Fruit fly (Drosophila melanogaster) whole organism, pupa: ENCODE measurements around the gene Lcp65Ad.

Experiments
- CG10348 ChIP-seq: fragments of 200-800 bp; sonication (Bioruptor generic); IDR thresholded peaks from 2 replicates; pipeline ENCODE4 v1.3.6; 2022; ENCODE audit warnings: missing biosample characterization, missing genetic modification characterization
- CG12605 ChIP-seq: fragments of 200-800 bp; sonication (Bioruptor generic); IDR thresholded peaks from 2 replicates; pipeline ENCODE4 v1.3.6; 2022; ENCODE audit warnings: missing biosample characterization, missing genetic modification characterization
- CG13204 ChIP-seq: fragments of 200-800 bp; sonication (Bioruptor generic); optimal IDR thresholded peaks from 2 replicates; lab custom pipeline; 2018; ENCODE audit warnings: missing biosample characterization, mild to moderate bottlenecking, missing genetic modification characterization, moderate library complexity
- CG14655 ChIP-seq: fragments of 200-800 bp; sonication (Bioruptor generic); optimal IDR thresholded peaks from 3 replicates; lab custom pipeline; 2017; ENCODE audit warnings: mild to moderate bottlenecking, missing biosample characterization, missing genetic modification reagents, missing genetic modification characterization
- CG15710 ChIP-seq: fragments of 200-800 bp; sonication (Bioruptor generic); optimal IDR thresholded peaks from 2 replicates; lab custom pipeline; 2018; ENCODE audit warnings: missing biosample characterization, mild to moderate bottlenecking, missing genetic modification characterization, moderate library complexity
- CG17806 ChIP-seq: fragments of 200-800 bp; sonication (Bioruptor generic); optimal IDR thresholded peaks from 2 replicates; lab custom pipeline; 2018; ENCODE audit warnings: missing biosample characterization, mild to moderate bottlenecking, missing genetic modification characterization, moderate library complexity
- CG32121 ChIP-seq: fragments of 200-800 bp; sonication (Bioruptor generic); IDR thresholded peaks from 2 replicates; pipeline ENCODE4 v1.3.6; 2022; ENCODE audit warnings: missing biosample characterization, missing genetic modification characterization
- CG34367 ChIP-seq: fragments of 200-800 bp; sonication (Bioruptor generic); optimal IDR thresholded peaks from 2 replicates; lab custom pipeline; 2018; ENCODE audit warnings: missing biosample characterization, mild to moderate bottlenecking, missing genetic modification characterization
- CG4496 ChIP-seq: fragments of 200-800 bp; sonication (Bioruptor generic); IDR thresholded peaks from 3 replicates; pipeline ENCODE4 v1.3.6; 2022; ENCODE audit warnings: missing biosample characterization, missing genetic modification characterization
- CG8301 ChIP-seq: fragments of 200-800 bp; sonication (Bioruptor generic); optimal IDR thresholded peaks from 2 replicates; lab custom pipeline; 2018; ENCODE audit warnings: missing biosample characterization, mild to moderate bottlenecking, missing genetic modification characterization
- CG9948 ChIP-seq: fragments of 200-800 bp; sonication (Bioruptor generic); optimal IDR thresholded peaks from 2 replicates; lab custom pipeline; 2018; ENCODE audit warnings: missing biosample characterization, mild to moderate bottlenecking, missing genetic modification characterization, moderate library complexity
- D1 ChIP-seq: fragments of 200-800 bp; sonication (Bioruptor generic); optimal IDR thresholded peaks from 2 replicates; lab custom pipeline; 2018; ENCODE audit warnings: missing biosample characterization, mild to moderate bottlenecking, missing genetic modification characterization, moderate library complexity
- EcR ChIP-seq: fragments of 200-800 bp; sonication (Bioruptor generic); optimal IDR thresholded peaks from 3 replicates; lab custom pipeline; 2019; ENCODE audit warnings: missing biosample characterization, missing genetic modification characterization, mild to moderate bottlenecking, moderate library complexity, missing genetic modification reagents
- Ets98B ChIP-seq: fragments of 200-800 bp; sonication (Bioruptor generic); IDR thresholded peaks from 2 replicates; pipeline ENCODE4 v1.3.6; 2022; ENCODE audit warnings: missing biosample characterization, missing genetic modification characterization
- Pif1A ChIP-seq: fragments of 200-800 bp; sonication (Bioruptor generic); optimal IDR thresholded peaks from 3 replicates; lab custom pipeline; 2016; ENCODE audit warnings: missing biosample characterization, missing genetic modification characterization
- Pif1B ChIP-seq: fragments of 200-800 bp; sonication (Bioruptor generic); optimal IDR thresholded peaks from 3 replicates; lab custom pipeline; 2016; ENCODE audit warnings: missing biosample characterization, missing genetic modification characterization
- Snoo ChIP-seq: fragments of 200-800 bp; sonication (Bioruptor generic); optimal IDR thresholded peaks from 3 replicates; lab custom pipeline; 2017; ENCODE audit warnings: missing biosample characterization, mild to moderate bottlenecking, missing genetic modification characterization, inconsistent platforms
- fd96Ca ChIP-seq: fragments of 200-800 bp; sonication (Bioruptor generic); IDR thresholded peaks from 3 replicates; pipeline ENCODE4 v1.3.6; 2022; ENCODE audit warnings: missing biosample characterization, missing genetic modification characterization
- gl ChIP-seq: fragments of 200-800 bp; sonication (Bioruptor generic); optimal IDR thresholded peaks from 2 replicates; lab custom pipeline; 2018; ENCODE audit warnings: missing biosample characterization, mild to moderate bottlenecking, missing genetic modification characterization
- rn ChIP-seq: fragments of 200-800 bp; sonication (Bioruptor generic); IDR thresholded peaks from 2 replicates; pipeline ENCODE4 v1.3.6; 2022; ENCODE audit warnings: missing biosample characterization, missing genetic modification characterization

Lcp65Ad gene

DNA sequence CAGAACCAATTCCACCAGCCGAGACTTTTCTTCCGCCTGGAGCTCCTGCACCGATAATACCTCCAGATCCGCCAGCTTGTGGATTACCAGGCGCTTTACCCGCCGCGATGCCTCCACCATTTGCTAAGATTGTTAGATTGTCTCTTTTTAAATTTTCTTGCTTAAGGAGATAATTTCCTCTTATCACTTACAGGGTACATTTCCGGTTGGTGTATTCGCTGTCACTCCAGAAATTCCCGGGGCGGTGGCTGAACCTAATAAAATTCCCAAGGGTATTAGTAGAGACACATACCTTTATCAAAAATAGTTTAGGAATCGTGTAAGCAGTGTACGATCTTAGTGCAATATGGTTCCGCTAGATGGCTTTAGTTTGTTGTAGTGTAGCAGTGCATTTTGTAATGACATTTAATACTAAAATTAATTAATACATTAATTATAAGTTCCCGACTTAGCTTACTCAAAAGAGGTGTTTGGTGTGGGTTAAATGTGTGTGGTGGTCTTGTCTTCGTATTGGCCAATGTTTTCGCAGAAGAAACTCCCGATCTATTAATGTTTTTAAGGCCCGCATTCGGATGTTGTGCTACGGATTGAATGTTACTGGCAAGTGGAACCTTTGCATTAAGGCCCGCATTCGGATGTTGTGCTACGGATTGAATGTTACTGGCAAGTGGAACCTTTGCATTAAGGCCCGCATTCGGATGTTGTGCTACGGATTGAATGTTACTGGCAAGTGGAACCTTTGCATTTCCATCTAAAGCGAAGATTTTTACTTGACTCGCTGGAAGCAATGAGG is 18.4 kb upstream of the Lcp65Ad start:
- no peak for TF ChIP-seq CG8301 (tag; lab: Kevin White, UChicago)
- TF ChIP-seq Pif1A (GFP tag; lab: Kevin White, UChicago): peak; percentile 15
- peak; percentile 25; the same call in 1 of the 2 replicates for TF ChIP-seq rn (GFP tag; lab: Robert Waterston, UW)

DNA sequence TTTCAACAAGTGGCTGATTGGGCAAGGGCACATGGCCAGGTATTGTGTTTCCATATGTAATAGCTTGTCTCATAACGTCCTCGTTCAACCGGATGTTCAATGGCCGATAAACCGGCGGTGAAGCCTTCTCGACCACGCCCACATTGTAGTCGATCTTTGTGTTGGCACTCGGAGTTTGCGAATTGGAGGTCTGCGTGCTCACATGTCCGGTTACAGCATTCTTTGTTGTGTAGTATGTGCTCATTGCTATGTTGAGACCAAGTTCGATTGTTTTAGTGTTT is 17.8 kb upstream of the Lcp65Ad start:
- TF ChIP-seq CG14655 (GFP tag; lab: Kevin White, UChicago) (no peak), CG34367 (tag; lab: Kevin White, UChicago) (no peak), gl (tag; lab: Kevin White, UChicago) (no peak), Pif1B (GFP tag; lab: Kevin White, UChicago) (no peak), CG15710 (no peak), D1 (tag; lab: Kevin White, UChicago) (no peak), CG17806 (tag; lab: Kevin White, UChicago) (no peak), Snoo (tag; lab: Kevin White, UChicago) (no peak), CG13204 (no peak), EcR (GFP tag; lab: Kevin White, UChicago) (no peak), Ets98B (GFP tag; lab: Robert Waterston, UW) (no peak), CG9948 (tag; lab: Kevin White, UChicago) (no peak), CG4496 (GFP tag; lab: Robert Waterston, UW) (no peak)

dm6 chr3L:6129591-6129990 is 13.6 kb upstream of the Lcp65Ad start:
- TF ChIP-seq Pif1A (GFP tag; lab: Kevin White, UChicago): no peak
- no peak for TF ChIP-seq CG13204
- no peak for TF ChIP-seq CG4496 (GFP tag; lab: Robert Waterston, UW)
- peak; percentile 20 for TF ChIP-seq D1 (tag; lab: Kevin White, UChicago)
- TF ChIP-seq, all 21 proteins: peak for 1

DNA sequence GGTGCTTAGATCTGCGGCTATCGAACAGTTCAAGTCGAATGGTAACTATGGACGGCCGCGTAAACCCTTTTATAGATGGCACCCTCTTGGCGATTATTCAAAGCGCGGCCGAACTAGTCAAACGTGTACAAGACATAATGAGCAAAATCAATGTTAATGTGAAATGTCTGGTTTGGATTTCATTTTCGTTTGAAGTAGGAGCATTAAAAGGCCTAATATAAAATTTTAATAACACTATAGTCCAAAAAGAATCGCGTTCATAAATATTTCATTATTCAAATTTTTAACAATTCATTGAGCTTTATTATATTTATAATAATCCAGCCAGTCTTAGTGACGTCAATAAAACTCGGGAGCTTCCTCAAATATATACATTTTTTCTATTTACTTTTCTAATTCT is 12.3 kb upstream of the Lcp65Ad start, which contains the start of gene Lcp65Ag3:
TSS of gene Lcp65Ag3 (minus strand) at position 46 of the 400 bp plus-strand sequence.
- TF ChIP-seq CG9948 (tag; lab: Kevin White, UChicago) (no peak), D1 (tag; lab: Kevin White, UChicago) (no peak)

- TF ChIP-seq CG14655 (GFP tag; lab: Kevin White, UChicago) (no peak), rn (GFP tag; lab: Robert Waterston, UW) (0 out of 2 replicates have a peak, but pooled peaks have one; percentile 9), Pif1A (GFP tag; lab: Kevin White, UChicago) (no peak)
- TF ChIP-seq, all 21 proteins: peak for 1
Measured at dm6 chr3L:6132009-6132408, 11.2 kb upstream of the Lcp65Ad start, which contains the start of gene Cpr65Au. Gene Cpr65Au, minus strand, starts transcription at chr3L:6132109.

DNA sequence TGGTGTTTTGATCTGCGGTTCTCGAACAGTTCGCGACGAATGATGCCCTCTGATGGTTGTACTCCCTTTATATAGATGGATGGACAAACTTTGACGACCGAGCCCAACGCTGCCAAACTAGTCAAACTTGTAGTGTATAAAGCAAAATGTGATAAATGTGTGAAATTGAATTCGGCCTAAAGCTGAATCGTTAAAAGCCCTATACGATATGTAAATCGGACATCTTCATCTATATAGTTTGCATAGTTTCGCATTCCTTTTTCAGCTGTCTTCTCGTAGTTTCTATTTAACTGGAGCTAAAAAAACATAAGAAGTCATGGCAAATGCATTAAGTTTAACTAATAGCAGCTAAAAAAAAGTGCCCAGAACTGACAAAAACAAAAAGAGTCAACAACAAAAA is 9.6 kb upstream of the Lcp65Ad start, which contains the start of gene Lcp65Ag2:
TSS of gene Lcp65Ag2 (minus strand) at position 48 of the 400 bp plus-strand sequence.
- TF ChIP-seq EcR (GFP tag; lab: Kevin White, UChicago) (no peak), CG14655 (GFP tag; lab: Kevin White, UChicago) (no peak), Pif1A (GFP tag; lab: Kevin White, UChicago) (no peak), CG15710 (no peak), CG13204 (no peak), Snoo (tag; lab: Kevin White, UChicago) (no peak), fd96Ca (no peak), CG10348 (no peak), CG8301 (tag; lab: Kevin White, UChicago) (no peak), CG17806 (tag; lab: Kevin White, UChicago) (no peak), gl (tag; lab: Kevin White, UChicago) (no peak), Pif1B (GFP tag; lab: Kevin White, UChicago) (no peak), CG12605 (GFP tag; lab: Robert Waterston, UW) (no peak), CG32121 (GFP tag; lab: Robert Waterston, UW) (no peak)

DNA sequence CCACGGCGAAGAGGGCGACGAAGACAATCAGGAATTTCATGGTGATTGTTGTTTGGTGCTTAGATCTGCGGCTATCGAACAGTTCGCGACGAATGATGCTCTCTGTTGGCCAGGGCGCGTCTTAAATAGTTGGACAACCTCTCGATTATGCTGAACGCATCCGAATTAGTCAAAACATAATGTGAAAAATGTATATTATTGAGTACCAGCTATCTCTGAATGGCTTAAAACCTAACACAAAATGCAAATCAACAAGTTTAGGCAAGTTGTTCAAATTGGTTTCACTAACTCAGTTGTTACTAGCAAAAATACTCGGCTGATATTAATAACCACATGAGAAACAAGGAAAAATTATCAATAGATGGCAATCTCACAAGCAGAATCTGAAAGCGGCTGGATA is 8.0 kb upstream of the Lcp65Ad start, which contains the start of gene Lcp65Ag1:
TSS of gene Lcp65Ag1 (minus strand) at position 101 of the 400 bp plus-strand sequence.
- TF ChIP-seq CG10348: no peak
- TF ChIP-seq Snoo (tag; lab: Kevin White, UChicago): no peak
- TF ChIP-seq fd96Ca: no peak
- no peak for TF ChIP-seq Pif1A (GFP tag; lab: Kevin White, UChicago)
- no peak for TF ChIP-seq CG12605 (GFP tag; lab: Robert Waterston, UW)
- TF ChIP-seq Pif1B (GFP tag; lab: Kevin White, UChicago): no peak

dm6 chr3L:6136691-6137090 is 6.5 kb upstream of the Lcp65Ad start, which contains the start of gene Lcp65Af:
Gene Lcp65Af, minus strand, starts transcription at chr3L:6136791.
- TF ChIP-seq CG34367 (tag; lab: Kevin White, UChicago) (no peak), Ets98B (GFP tag; lab: Robert Waterston, UW) (no peak), Pif1B (GFP tag; lab: Kevin White, UChicago) (no peak), EcR (GFP tag; lab: Kevin White, UChicago) (no peak)
